Fruit fly (Drosophila melanogaster) whole organism, prepupa: Measurements from ENCODE around the gene CG33511.

Source experiments
- Blimp-1 ChIP-seq: fragments of 200-800 bp; sonication (Bioruptor generic); optimal IDR thresholded peaks from 3 replicates; lab custom pipeline; 2017; ENCODE audit warnings: missing biosample characterization, missing genetic modification characterization, mild to moderate bottlenecking, moderate library complexity, missing genetic modification reagents
- CG10631 ChIP-seq: fragments of 200-800 bp; sonication (Bioruptor generic); optimal IDR thresholded peaks from 2 replicates; lab custom pipeline; 2016; ENCODE audit warnings: missing biosample characterization, missing genetic modification characterization
- CG11762 ChIP-seq: fragments of 200-800 bp; sonication (Bioruptor generic); optimal IDR thresholded peaks from 3 replicates; lab custom pipeline; 2016; ENCODE audit warnings: missing biosample characterization, missing genetic modification characterization; ENCODE audit not compliant: insufficient read depth
- CG1621 ChIP-seq: fragments of 200-800 bp; sonication (Bioruptor generic); optimal IDR thresholded peaks from 3 replicates; lab custom pipeline; 2018; ENCODE audit warnings: missing biosample characterization, mild to moderate bottlenecking, missing genetic modification characterization
- CG16779 ChIP-seq: fragments of 200-800 bp; sonication (Bioruptor generic); optimal IDR thresholded peaks from 3 replicates; lab custom pipeline; 2017; ENCODE audit warnings: missing biosample characterization, mild to moderate bottlenecking, missing genetic modification characterization
- CG3032 ChIP-seq: fragments of 200-800 bp; optimal IDR thresholded peaks from 2 replicates; lab custom pipeline; 2019; ENCODE audit warnings: missing biosample characterization, mild to moderate bottlenecking, missing genetic modification characterization, moderate library complexity
- CG31627 ChIP-seq: fragments of 200-800 bp; sonication (Bioruptor generic); optimal IDR thresholded peaks from 3 replicates; lab custom pipeline; 2016; ENCODE audit warnings: missing biosample characterization, missing genetic modification characterization
- CG32006 ChIP-seq: fragments of 200-800 bp; sonication (Bioruptor generic); optimal IDR thresholded peaks from 3 replicates; lab custom pipeline; 2017; ENCODE audit warnings: missing biosample characterization, mild to moderate bottlenecking, missing genetic modification characterization
- CG34406 ChIP-seq: fragments of 200-800 bp; sonication (Bioruptor generic); optimal IDR thresholded peaks from 3 replicates; lab custom pipeline; 2016; ENCODE audit warnings: missing biosample characterization, missing genetic modification characterization
- CG3919 ChIP-seq: fragments of 200-800 bp; sonication (Bioruptor generic); optimal IDR thresholded peaks from 3 replicates; lab custom pipeline; 2016; ENCODE audit warnings: missing biosample characterization, missing genetic modification characterization
- CG4318 ChIP-seq: fragments of 200-800 bp; sonication (Bioruptor generic); optimal IDR thresholded peaks from 3 replicates; lab custom pipeline; 2017; ENCODE audit warnings: missing biosample characterization, mild to moderate bottlenecking, missing genetic modification characterization
- CG6163 ChIP-seq: fragments of 200-800 bp; sonication (Bioruptor generic); IDR thresholded peaks from 3 replicates; pipeline ENCODE4 v1.3.6; 2022; ENCODE audit warnings: missing biosample characterization, missing genetic modification characterization
- CG6276 ChIP-seq: fragments of 200-800 bp; sonication (Bioruptor generic); optimal IDR thresholded peaks from 2 replicates; lab custom pipeline; 2017; ENCODE audit warnings: missing biosample characterization, mild to moderate bottlenecking, missing genetic modification characterization
- CG6792 ChIP-seq: fragments of 200-800 bp; sonication (Bioruptor generic); optimal IDR thresholded peaks from 3 replicates; lab custom pipeline; 2016; ENCODE audit warnings: missing biosample characterization, missing genetic modification characterization
- CG6808 ChIP-seq: fragments of 200-800 bp; sonication (Bioruptor generic); optimal IDR thresholded peaks from 3 replicates; lab custom pipeline; 2017; ENCODE audit warnings: missing biosample characterization, missing genetic modification characterization, mild to moderate bottlenecking, moderate library complexity, missing genetic modification reagents
- CG6854 ChIP-seq: fragments of 200-800 bp; sonication (Bioruptor generic); optimal IDR thresholded peaks from 2 replicates; lab custom pipeline; 2017; ENCODE audit warnings: missing biosample characterization, mild to moderate bottlenecking, missing genetic modification characterization
- CG7368 ChIP-seq: fragments of 200-800 bp; sonication (Bioruptor generic); optimal IDR thresholded peaks from 3 replicates; lab custom pipeline; 2016; ENCODE audit warnings: missing biosample characterization, missing genetic modification characterization
- CG8119 ChIP-seq: fragments of 200-800 bp; sonication (Bioruptor generic); IDR thresholded peaks from 3 replicates; pipeline ENCODE4 v1.3.6; 2022; ENCODE audit warnings: missing biosample characterization, missing genetic modification characterization
- CG8319 ChIP-seq: fragments of 200-800 bp; sonication (Bioruptor generic); optimal IDR thresholded peaks from 3 replicates; lab custom pipeline; 2016; ENCODE audit warnings: missing biosample characterization, missing genetic modification characterization
- CG8632 ChIP-seq: fragments of 200-800 bp; sonication (Bioruptor generic); optimal IDR thresholded peaks from 3 replicates; lab custom pipeline; 2016; ENCODE audit warnings: missing biosample characterization, missing genetic modification characterization
- Eip75B ChIP-seq: fragments of 200-800 bp; sonication (Bioruptor generic); optimal IDR thresholded peaks from 3 replicates; lab custom pipeline; 2016; ENCODE audit warnings: missing biosample characterization, missing genetic modification characterization
- Eip93F ChIP-seq: fragments of 200-800 bp; sonication (Bioruptor generic); optimal IDR thresholded peaks from 2 replicates; lab custom pipeline; 2016; ENCODE audit warnings: missing biosample characterization, mild to moderate bottlenecking, missing genetic modification characterization
- Ets96B ChIP-seq: fragments of 200-800 bp; optimal IDR thresholded peaks from 2 replicates; lab custom pipeline; 2019; ENCODE audit warnings: missing biosample characterization, mild to moderate bottlenecking, missing genetic modification characterization, moderate library complexity
- Gug ChIP-seq: fragments of 200-800 bp; sonication (Bioruptor generic); IDR thresholded peaks from 2 replicates; pipeline ENCODE4 v1.3.6; 2022; ENCODE audit warnings: missing biosample characterization, missing genetic modification characterization
- Hr38 ChIP-seq: sonication (Bioruptor generic); optimal IDR thresholded peaks from 2 replicates; lab custom pipeline; 2016; ENCODE audit warnings: missing biosample characterization, missing genetic modification characterization
- Hr39 ChIP-seq: fragments of 200-800 bp; sonication (Bioruptor generic); optimal IDR thresholded peaks from 2 replicates; lab custom pipeline; 2016; ENCODE audit warnings: missing biosample characterization, missing genetic modification characterization
- Hr4 ChIP-seq: fragments of 200-800 bp; sonication (Bioruptor generic); optimal IDR thresholded peaks from 3 replicates; lab custom pipeline; 2016; ENCODE audit warnings: missing biosample characterization, missing genetic modification characterization
- Lpt ChIP-seq: fragments of 200-800 bp; sonication (Bioruptor generic); optimal IDR thresholded peaks from 3 replicates; lab custom pipeline; 2016; ENCODE audit warnings: missing biosample characterization, missing genetic modification characterization
- Met ChIP-seq: fragments of 200-800 bp; sonication (Bioruptor generic); optimal IDR thresholded peaks from 3 replicates; lab custom pipeline; 2016; ENCODE audit warnings: missing biosample characterization, missing genetic modification characterization
- OdsH ChIP-seq: fragments of 200-800 bp; sonication (Bioruptor generic); optimal IDR thresholded peaks from 3 replicates; lab custom pipeline; 2016; ENCODE audit warnings: missing biosample characterization, missing genetic modification characterization
- Smox ChIP-seq: fragments of 200-800 bp; sonication (Bioruptor generic); optimal IDR thresholded peaks from 3 replicates; lab custom pipeline; 2016; ENCODE audit warnings: missing biosample characterization, missing genetic modification characterization
- Sox102F ChIP-seq: fragments of 200-800 bp; sonication (Bioruptor generic); optimal IDR thresholded peaks from 2 replicates; lab custom pipeline; 2016; ENCODE audit warnings: missing biosample characterization, mild to moderate bottlenecking, missing genetic modification characterization
- Sox14 ChIP-seq: fragments of 200-800 bp; sonication (Bioruptor generic); optimal IDR thresholded peaks from 3 replicates; lab custom pipeline; 2016; ENCODE audit warnings: missing biosample characterization, missing genetic modification characterization
- Sox15 ChIP-seq: fragments of 200-800 bp; sonication (Bioruptor generic); optimal IDR thresholded peaks from 3 replicates; lab custom pipeline; 2016; ENCODE audit warnings: missing biosample characterization, missing genetic modification characterization
- achi ChIP-seq: fragments of 200-800 bp; sonication (Bioruptor generic); optimal IDR thresholded peaks from 3 replicates; lab custom pipeline; 2016; ENCODE audit warnings: missing biosample characterization, missing genetic modification characterization
- acj6 ChIP-seq: fragments of 200-800 bp; sonication (Bioruptor generic); optimal IDR thresholded peaks from 3 replicates; lab custom pipeline; 2016; ENCODE audit warnings: missing biosample characterization, missing genetic modification characterization
- cyc ChIP-seq: fragments of 200-800 bp; sonication (Bioruptor generic); optimal IDR thresholded peaks from 3 replicates; lab custom pipeline; 2016; ENCODE audit warnings: missing biosample characterization, missing genetic modification characterization
- dac ChIP-seq: fragments of 200-800 bp; sonication (Bioruptor generic); optimal IDR thresholded peaks from 2 replicates; lab custom pipeline; 2017; ENCODE audit warnings: missing biosample characterization, mild to moderate bottlenecking, missing genetic modification characterization
- eg ChIP-seq: fragments of 200-800 bp; sonication (Bioruptor generic); IDR thresholded peaks from 3 replicates; pipeline ENCODE4 v1.3.6; 2022; ENCODE audit warnings: missing biosample characterization, missing genetic modification characterization
- esn ChIP-seq: fragments of 200-800 bp; sonication (Bioruptor generic); optimal IDR thresholded peaks from 2 replicates; lab custom pipeline; 2016; ENCODE audit warnings: missing biosample characterization, mild to moderate bottlenecking, missing genetic modification characterization, moderate library complexity
- fd59A ChIP-seq: fragments of 200-800 bp; sonication (Bioruptor generic); optimal IDR thresholded peaks from 2 replicates; lab custom pipeline; 2017; ENCODE audit warnings: missing biosample characterization, mild to moderate bottlenecking, missing genetic modification characterization, missing genetic modification reagents
- fkh ChIP-seq: fragments of 200-800 bp; sonication (Bioruptor generic); optimal IDR thresholded peaks from 3 replicates; lab custom pipeline; 2017; ENCODE audit warnings: missing biosample characterization, mild to moderate bottlenecking, missing genetic modification characterization, moderate library complexity
- lz ChIP-seq: fragments of 200-800 bp; sonication (Bioruptor generic); optimal IDR thresholded peaks from 3 replicates; lab custom pipeline; 2016; ENCODE audit warnings: missing biosample characterization, missing genetic modification characterization
- net ChIP-seq: fragments of 200-800 bp; sonication (Bioruptor generic); optimal IDR thresholded peaks from 3 replicates; lab custom pipeline; 2016; ENCODE audit warnings: missing biosample characterization, missing genetic modification characterization
- pdm3 ChIP-seq: fragments of 200-800 bp; sonication (Bioruptor generic); optimal IDR thresholded peaks from 3 replicates; lab custom pipeline; 2016; ENCODE audit warnings: missing biosample characterization, missing genetic modification characterization
- salr ChIP-seq, 2 experiments: fragments of 200-800 bp; sonication (Bioruptor generic); optimal IDR thresholded peaks; 3 replicates each; lab custom pipeline; 2016 to 2018; ENCODE audit warnings: missing biosample characterization in 2 of 2, missing genetic modification characterization in 2 of 2, mild to moderate bottlenecking in 1 of 2
- spab ChIP-seq: fragments of 200-800 bp; sonication (Bioruptor generic); optimal IDR thresholded peaks from 2 replicates; lab custom pipeline; 2017; ENCODE audit warnings: missing biosample characterization, mild to moderate bottlenecking, missing genetic modification characterization, missing genetic modification reagents
- ss ChIP-seq, 2 experiments: fragments of 200-800 bp; sonication (Bioruptor generic); optimal IDR thresholded peaks; 2 replicates in 1 of 2; 3 replicates in 1 of 2; lab custom pipeline; 2017 to 2018; ENCODE audit warnings: mild to moderate bottlenecking in 2 of 2, missing biosample characterization in 2 of 2, missing genetic modification characterization in 2 of 2, moderate library complexity in 1 of 2
- svp ChIP-seq: fragments of 200-800 bp; sonication (Bioruptor generic); peaks from one replicate; lab custom pipeline; 2016; ENCODE audit warnings: missing biosample characterization, missing genetic modification characterization
- topi ChIP-seq: fragments of 200-800 bp; sonication (Bioruptor generic); optimal IDR thresholded peaks from 3 replicates; lab custom pipeline; 2016; ENCODE audit warnings: missing biosample characterization, missing genetic modification characterization
- vri ChIP-seq: fragments of 200-800 bp; sonication (Bioruptor generic); optimal IDR thresholded peaks from 3 replicates; lab custom pipeline; 2016; ENCODE audit warnings: missing biosample characterization, mild to moderate bottlenecking, missing genetic modification characterization

CG33511 gene

DNA sequence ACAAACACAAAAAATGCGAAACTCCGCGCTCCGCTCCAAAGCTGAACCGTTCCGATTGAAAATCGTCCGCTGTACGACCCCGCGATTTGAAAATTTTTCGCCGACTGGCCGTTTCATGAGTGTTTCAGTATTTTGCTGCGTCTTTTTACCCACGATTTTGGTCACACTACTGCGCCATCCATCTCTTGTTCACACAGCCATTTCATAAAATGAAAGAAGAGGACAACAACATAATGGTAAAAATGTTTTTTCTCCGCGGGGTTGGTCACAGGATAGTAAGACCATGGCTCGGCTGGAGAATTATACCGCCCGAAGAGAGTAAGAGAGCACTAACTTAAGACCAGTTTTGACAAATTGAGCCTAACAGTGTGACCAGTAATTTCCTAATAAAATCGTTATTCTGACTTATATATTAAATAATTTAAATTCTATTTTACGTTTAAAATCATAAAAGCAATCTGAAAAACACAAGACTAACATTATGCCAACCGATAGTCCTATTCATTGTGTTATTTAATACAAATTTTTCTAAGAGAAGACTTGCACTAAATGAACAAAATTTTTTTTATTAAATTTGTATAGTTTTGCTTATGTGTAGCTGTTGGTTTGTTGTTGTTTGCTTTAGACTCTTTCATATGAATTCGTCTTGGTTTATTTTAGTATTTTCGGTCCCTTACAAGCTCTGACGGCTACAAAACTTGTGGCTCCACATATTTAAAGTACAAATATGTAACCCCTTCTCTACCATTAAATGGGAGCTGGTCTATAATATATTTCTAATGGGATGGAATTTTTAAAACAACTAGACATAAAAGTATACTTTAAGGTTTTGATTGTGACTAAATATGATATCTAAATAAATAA is 30.2 kb downstream of the CG33511 start, which contains the start of gene CG42238:
CG42238 (minus strand) TSS at position 292 of the 864 bp plus-strand sequence.
- TF ChIP-seq CG6854 (no peak), achi (GFP tag; lab: Kevin White, UChicago) (peak; percentile 11), acj6 (GFP tag; lab: Kevin White, UChicago) (peak; percentile 0), CG6276 (GFP tag; lab: Kevin White, UChicago) (no peak), salr (GFP tag; optimal IDR thresholded peaks at IDR 0.05; lab: Kevin White, UChicago) (no peak), Sox102F (GFP tag; lab: Kevin White, UChicago) (no peak), CG4318 (GFP tag; lab: Kevin White, UChicago) (no peak), CG6808 (no peak), svp (GFP tag; lab: Kevin White, UChicago) (peak; percentile 81), Sox14 (peak; percentile 31), Hr4 (GFP tag; lab: Kevin White, UChicago) (no peak), CG3032 (tag; lab: Kevin White, UChicago) (no peak), Eip75B (GFP tag; lab: Kevin White, UChicago) (no peak), eg (GFP tag; lab: Robert Waterston, UW) (0 out of 3 replicates have a peak, but pooled peaks have one; percentile 20), Met (GFP tag; lab: Kevin White, UChicago) (peak; percentile 11), fd59A (no peak), esn (GFP tag; lab: Kevin White, UChicago) (no peak), Sox15 (GFP tag; lab: Kevin White, UChicago) (no peak), dac (no peak), Smox (no peak), Hr38 (GFP tag; lab: Kevin White, UChicago) (no peak), lz (GFP tag; lab: Kevin White, UChicago) (peak; percentile 15), CG6163 (0 out of 3 replicates have a peak, but pooled peaks have one; percentile 20), CG6792 (GFP tag; lab: Kevin White, UChicago) (no peak), vri (GFP tag; lab: Kevin White, UChicago) (peak; percentile 4), Lpt (GFP tag; lab: Kevin White, UChicago) (no peak), CG10631 (GFP tag; lab: Kevin White, UChicago) (peak; percentile 30), Eip93F (GFP tag; lab: Kevin White, UChicago) (no peak), CG3919 (GFP tag; lab: Kevin White, UChicago) (peak; percentile 23), CG32006 (GFP tag; lab: Kevin White, UChicago) (no peak), CG8319 (GFP tag; lab: Kevin White, UChicago) (no peak), Blimp-1 (no peak), OdsH (no peak), Hr39 (no peak), CG8632 (GFP tag; lab: Kevin White, UChicago) (no peak), Ets96B (tag; lab: Kevin White, UChicago) (no peak), ss (GFP tag; optimal IDR thresholded peaks at IDR 0.05; lab: Kevin White, UChicago) (peak in 1 of 2 experiments; percentile 19), CG16779 (tag; lab: Kevin White, UChicago) (no peak), CG8119 (GFP tag; lab: Robert Waterston, UW) (no peak), net (GFP tag; lab: Kevin White, UChicago) (no peak), cyc (GFP tag; lab: Kevin White, UChicago) (no peak), CG1621 (no peak), topi (GFP tag; lab: Kevin White, UChicago) (peak; percentile 10), CG11762 (GFP tag; lab: Kevin White, UChicago) (no peak), CG7368 (no peak), CG31627 (no peak), pdm3 (GFP tag; lab: Kevin White, UChicago) (peak; percentile 11), fkh (GFP tag; lab: Kevin White, UChicago) (peak; percentile 40), CG34406 (GFP tag; lab: Kevin White, UChicago) (no peak), Gug (GFP tag; lab: Robert Waterston, UW) (no peak), spab (no peak)
